Worm (Caenorhabditis elegans): ENCODE results near the gene ints-11.

DNA sequence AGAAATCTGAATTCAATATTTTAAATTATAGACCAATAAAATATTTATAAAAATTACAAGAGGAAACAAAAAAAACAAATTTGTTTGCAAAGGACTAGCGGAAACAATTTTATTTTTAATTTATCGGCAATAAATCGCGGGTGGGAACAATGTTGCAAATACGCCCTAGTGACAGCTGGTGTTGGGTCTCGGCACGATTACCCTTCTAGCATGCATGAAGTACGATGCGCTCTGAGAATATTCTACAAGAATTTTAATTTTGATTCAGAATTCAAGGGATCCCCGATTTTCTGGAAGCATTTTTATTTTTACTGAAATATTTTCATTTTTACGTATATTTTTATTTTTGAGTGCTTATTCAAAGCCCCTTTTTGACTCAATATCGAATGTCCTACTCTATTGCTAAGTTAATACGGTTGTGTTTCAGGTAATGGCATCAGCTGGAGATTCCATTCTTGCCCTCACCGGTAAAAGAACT, 41.8 kb upstream of the ints-11 start, which contains the start of the genes mig-5 and cct-1:
- no peak for TF ChIP-seq dao-5 (tag; optimal IDR thresholded peaks at IDR 0.05)
- peak; percentile 84 for TF ChIP-seq him-1 (tag; optimal IDR thresholded peaks at IDR 0.05)
